Worm (Caenorhabditis elegans) whole organism, young adult: ENCODE data around the gene srh-31.

ENCODE experiments used
- B0035.1 ChIP-seq: sonication (generic microtip); optimal IDR thresholded peaks from 2 replicates; lab custom pipeline; 2016; ENCODE audit warnings: missing genetic modification characterization, mild to moderate bottlenecking, missing compliant biosample characterization, missing genotype, missing genetic modification reagents
- B0261.1 ChIP-seq: sonication (generic microtip); optimal IDR thresholded peaks from 2 replicates; lab custom pipeline; 2016; ENCODE audit warnings: mild to moderate bottlenecking, missing genetic modification characterization, moderate library complexity, missing compliant biosample characterization
- D2030.7 ChIP-seq: fragments of 200-800 bp; sonication (Bioruptor generic); IDR thresholded peaks from 2 replicates; pipeline ENCODE4 v1.3.6; 2022; ENCODE audit warnings: missing genetic modification reagents, missing genetic modification characterization, missing compliant biosample characterization
- F23B12.7 ChIP-seq: sonication (generic microtip); optimal IDR thresholded peaks from 2 replicates; lab custom pipeline; 2017; ENCODE audit warnings: missing genetic modification characterization, mild to moderate bottlenecking, missing compliant biosample characterization, antibody characterized with exemption, moderate library complexity; ENCODE audit not compliant: insufficient read depth
- F39B2.1 ChIP-seq: fragments of 200-800 bp; sonication (Bioruptor generic); IDR thresholded peaks from 2 replicates; pipeline ENCODE4 v1.3.6; 2022; ENCODE audit warnings: missing genetic modification reagents, missing genetic modification characterization, missing compliant biosample characterization
- T07F8.4 ChIP-seq: sonication (generic microtip); optimal IDR thresholded peaks from 2 replicates; lab custom pipeline; 2016; ENCODE audit warnings: mild to moderate bottlenecking, missing genetic modification characterization, moderate library complexity, missing compliant biosample characterization
- T26A5.8 ChIP-seq: sonication (generic microtip); optimal IDR thresholded peaks from 2 replicates; lab custom pipeline; 2016; ENCODE audit warnings: missing genetic modification characterization, missing compliant biosample characterization
- Y53F4B.3 ChIP-seq: fragments of 200-800 bp; sonication (Bioruptor generic); IDR thresholded peaks from 2 replicates; pipeline ENCODE4 v1.3.6; 2022; ENCODE audit warnings: missing genetic modification reagents, missing genetic modification characterization, missing compliant biosample characterization
- Y56A3A.18 ChIP-seq: fragments of 200-800 bp; sonication (Bioruptor generic); IDR thresholded peaks from 2 replicates; pipeline ENCODE4 v1.3.6; 2022; ENCODE audit warnings: missing genetic modification reagents, missing genetic modification characterization, missing compliant biosample characterization
- Y67H2A.10 ChIP-seq: fragments of 200-800 bp; sonication (Bioruptor generic); conservative IDR thresholded peaks from 2 replicates; pipeline ENCODE4 v1.3.6; 2022; ENCODE audit warnings: missing genetic modification reagents, missing genetic modification characterization, missing compliant biosample characterization
- Y79H2A.3 ChIP-seq: fragments of 200-800 bp; sonication (Bioruptor generic); conservative IDR thresholded peaks from 2 replicates; pipeline ENCODE4 v1.3.6; 2022; ENCODE audit warnings: missing genetic modification reagents, missing genetic modification characterization, missing compliant biosample characterization
- aptf-3 ChIP-seq: fragments of 200-800 bp; sonication (Bioruptor generic); IDR thresholded peaks from 2 replicates; pipeline ENCODE4 v1.3.6; 2022; ENCODE audit warnings: missing genetic modification characterization, missing compliant biosample characterization
- atf-7 ChIP-seq: sonication (generic microtip); optimal IDR thresholded peaks from 2 replicates; lab custom pipeline; 2017; ENCODE audit warnings: mild to moderate bottlenecking, missing genetic modification characterization, missing compliant biosample characterization
- athp-1 ChIP-seq: sonication (generic microtip); optimal IDR thresholded peaks from 2 replicates; lab custom pipeline; 2017; ENCODE audit warnings: mild to moderate bottlenecking, missing genetic modification characterization, missing compliant biosample characterization
- attf-5 ChIP-seq: fragments of 200-800 bp; sonication (Bioruptor generic); optimal IDR thresholded peaks from 2 replicates; lab custom pipeline; 2018; ENCODE audit warnings: mild to moderate bottlenecking, missing genetic modification characterization, missing compliant biosample characterization
- attf-6 ChIP-seq: fragments of 200-800 bp; sonication (Bioruptor generic); IDR thresholded peaks from 2 replicates; pipeline ENCODE4 v1.3.6; 2022; ENCODE audit warnings: missing genetic modification reagents, missing genetic modification characterization, missing compliant biosample characterization
- ceh-91 ChIP-seq: fragments of 200-800 bp; sonication (Bioruptor generic); IDR thresholded peaks from 2 replicates; pipeline ENCODE4 v1.3.6; 2022; ENCODE audit warnings: missing genetic modification reagents, missing genetic modification characterization, missing compliant biosample characterization
- die-1 ChIP-seq: sonication (generic microtip); optimal IDR thresholded peaks from 2 replicates; lab custom pipeline; 2016; ENCODE audit warnings: missing genotype, mild to moderate bottlenecking, missing genetic modification characterization, missing compliant biosample characterization
- efl-1 ChIP-seq: fragments of 150-350 bp; optimal IDR thresholded peaks from 2 replicates; lab custom pipeline; 2014; ENCODE audit warnings: missing biosample characterization, missing genetic modification reagents, missing genetic modification characterization
- egrh-3 ChIP-seq: fragments of 200-800 bp; sonication (Bioruptor generic); IDR thresholded peaks from 2 replicates; pipeline ENCODE4 v1.3.6; 2022; ENCODE audit warnings: missing genetic modification reagents, missing genetic modification characterization, missing compliant biosample characterization
- fkh-3 ChIP-seq: sonication (generic microtip); optimal IDR thresholded peaks from 2 replicates; lab custom pipeline; 2016; ENCODE audit warnings: mild to moderate bottlenecking, missing genetic modification characterization, missing compliant biosample characterization
- him-1 ChIP-seq: sonication (generic microtip); optimal IDR thresholded peaks from 2 replicates; lab custom pipeline; 2016; ENCODE audit warnings: missing genotype, missing genetic modification reagents, missing genetic modification characterization, missing compliant biosample characterization
- hlh-12 ChIP-seq: sonication (generic microtip); optimal IDR thresholded peaks from 2 replicates; lab custom pipeline; 2016; ENCODE audit warnings: missing genetic modification characterization, missing compliant biosample characterization
- hlh-26 ChIP-seq: fragments of 200-800 bp; sonication (Bioruptor generic); conservative IDR thresholded peaks from 2 replicates; pipeline ENCODE4 v1.3.6; 2022; ENCODE audit warnings: missing genetic modification reagents, missing genetic modification characterization, missing compliant biosample characterization
- hmg-1.2 ChIP-seq: fragments of 200-800 bp; sonication (Bioruptor generic); IDR thresholded peaks from 2 replicates; pipeline ENCODE4 v1.3.6; 2022; ENCODE audit warnings: missing genetic modification reagents, missing genetic modification characterization, missing compliant biosample characterization
- let-526 ChIP-seq: fragments of 200-800 bp; sonication (Bioruptor generic); IDR thresholded peaks from 2 replicates; pipeline ENCODE4 v1.3.6; 2022; ENCODE audit warnings: missing genetic modification reagents, missing genetic modification characterization, missing compliant biosample characterization
- lin-26 ChIP-seq: fragments of 200-800 bp; sonication (Bioruptor generic); IDR thresholded peaks from 2 replicates; pipeline ENCODE4 v1.3.6; 2022; ENCODE audit warnings: missing genetic modification reagents, missing genetic modification characterization, missing compliant biosample characterization
- lir-1 ChIP-seq: fragments of 200-800 bp; sonication (Bioruptor generic); conservative IDR thresholded peaks from 2 replicates; pipeline ENCODE4 v1.3.6; 2022; ENCODE audit warnings: missing genetic modification reagents, missing genetic modification characterization, missing compliant biosample characterization
- lsl-1 ChIP-seq: fragments of 200-800 bp; sonication (Bioruptor generic); optimal IDR thresholded peaks from 2 replicates; lab custom pipeline; 2018; ENCODE audit warnings: mild to moderate bottlenecking, missing genetic modification characterization, moderate library complexity, missing compliant biosample characterization
- madf-3 ChIP-seq: fragments of 200-800 bp; sonication (Bioruptor generic); IDR thresholded peaks from 2 replicates; pipeline ENCODE4 v1.3.6; 2022; ENCODE audit warnings: missing genetic modification reagents, missing genetic modification characterization, missing compliant biosample characterization
- madf-6 ChIP-seq: fragments of 200-800 bp; sonication (Bioruptor generic); IDR thresholded peaks from 2 replicates; pipeline ENCODE4 v1.3.6; 2022; ENCODE audit warnings: missing genetic modification reagents, missing genetic modification characterization, missing compliant biosample characterization
- nhr-90 ChIP-seq: sonication (generic microtip); optimal IDR thresholded peaks from 2 replicates; lab custom pipeline; 2016; ENCODE audit warnings: missing genotype, mild to moderate bottlenecking, missing genetic modification characterization, missing compliant biosample characterization
- pbrm-1 ChIP-seq: fragments of 200-800 bp; sonication (Bioruptor generic); IDR thresholded peaks from 2 replicates; pipeline ENCODE4 v1.3.6; 2022; ENCODE audit warnings: missing genetic modification reagents, missing genetic modification characterization, missing compliant biosample characterization
- pha-4 ChIP-seq: fragments of 150-350 bp; sonication (generic microtip); optimal IDR thresholded peaks from 2 replicates; lab custom pipeline; 2014; ENCODE audit warnings: missing biosample characterization, missing genetic modification reagents, missing genetic modification characterization
- rec-8 ChIP-seq, 2 experiments: sonication (generic microtip); optimal IDR thresholded peaks; 2 replicates each; lab custom pipeline; 2016; ENCODE audit warnings: mild to moderate bottlenecking in 2 of 2, missing genetic modification characterization in 2 of 2, missing genetic modification reagents in 2 of 2, missing genotype in 2 of 2, missing biosample characterization in 1 of 2, missing compliant biosample characterization in 1 of 2, moderate library complexity in 1 of 2
- rpc-1 ChIP-seq, 2 experiments: fragments of 150-350 bp in 1 of 2; sonication (generic microtip) in 1 of 2; optimal IDR thresholded peaks; 2 replicates each; lab custom pipeline; 2014 to 2018; ENCODE audit warnings: missing biosample characterization in 1 of 2, missing genetic modification characterization in 1 of 2, missing genetic modification reagents in 1 of 2, missing genotype in 1 of 2
- snpc-1.1 ChIP-seq: sonication (generic microtip); optimal IDR thresholded peaks from 2 replicates; lab custom pipeline; 2017; ENCODE audit warnings: missing genetic modification characterization, mild to moderate bottlenecking, missing compliant biosample characterization, antibody characterized with exemption, moderate library complexity, missing genotype, missing genetic modification reagents; ENCODE audit not compliant: insufficient read depth
- snpc-4 ChIP-seq, 5 experiments: fragments of 150-350 bp in 1 of 5; sonication (generic microtip) in 4 of 5; optimal IDR thresholded peaks; 2 replicates each; lab custom pipeline; 2014 to 2018; ENCODE audit warnings: missing genetic modification characterization in 5 of 5, missing biosample characterization in 3 of 5, antibody characterized with exemption in 2 of 5, mild to moderate bottlenecking in 2 of 5, missing compliant biosample characterization in 2 of 5, missing genotype in 2 of 5, moderate library complexity in 2 of 5, missing genetic modification reagents in 1 of 5
- sptf-2 ChIP-seq: fragments of 200-800 bp; sonication (Bioruptor generic); optimal IDR thresholded peaks from 2 replicates; lab custom pipeline; 2018; ENCODE audit warnings: mild to moderate bottlenecking, missing genetic modification characterization, missing compliant biosample characterization
- tbp1 ChIP-seq: fragments of 200-800 bp; sonication (Bioruptor generic); optimal IDR thresholded peaks from 2 replicates; lab custom pipeline; 2018; ENCODE audit warnings: mild to moderate bottlenecking, missing genetic modification characterization, missing compliant biosample characterization
- unc-130 ChIP-seq: sonication (generic microtip); optimal IDR thresholded peaks from 2 replicates; lab custom pipeline; 2016; ENCODE audit warnings: missing genetic modification reagents, missing genetic modification characterization, missing compliant biosample characterization
- ztf-18 ChIP-seq: sonication (generic microtip); optimal IDR thresholded peaks from 2 replicates; lab custom pipeline; 2016; ENCODE audit warnings: missing genotype, mild to moderate bottlenecking, missing genetic modification characterization, missing compliant biosample characterization
- ztf-25 ChIP-seq: fragments of 200-800 bp; sonication (Bioruptor generic); IDR thresholded peaks from 2 replicates; pipeline ENCODE4 v1.3.6; 2022; ENCODE audit warnings: missing genetic modification reagents, missing genetic modification characterization, missing compliant biosample characterization
- ztf-6 ChIP-seq: fragments of 200-800 bp; sonication (Bioruptor generic); IDR thresholded peaks from 2 replicates; pipeline ENCODE4 v1.3.6; 2022; ENCODE audit warnings: missing genetic modification reagents, missing genetic modification characterization, missing compliant biosample characterization

srh-31 gene

ce11 chrV:17686852-17687251 lies 20.3 kb upstream of the srh-31 start, which contains the start of gene F59A1.18:
TSS of gene F59A1.18 (minus strand) at chrV:17686952.
- TF ChIP-seq lsl-1 (GFP tag; lab: Kevin White, UChicago): no peak
- TF ChIP-seq T07F8.4: no peak
- TF ChIP-seq efl-1 (GFP tag; lab: Kevin White, UChicago): no peak
- TF ChIP-seq lin-26 (GFP tag; lab: Robert Waterston, UW): no peak
- no peak for TF ChIP-seq ztf-6 (GFP tag; lab: Robert Waterston, UW)
- no peak for TF ChIP-seq fkh-3 (tag; lab: Kevin White, UChicago)
- no peak for TF ChIP-seq attf-6
- TF ChIP-seq atf-7 (tag; lab: Kevin White, UChicago): no peak
- no peak for TF ChIP-seq die-1 (tag; lab: Kevin White, UChicago)
- TF ChIP-seq Y56A3A.18 (GFP tag; lab: Robert Waterston, UW): no peak
- TF ChIP-seq aptf-3 (GFP tag; lab: Robert Waterston, UW): no peak
- no peak for TF ChIP-seq sptf-2 (GFP tag; lab: Kevin White, UChicago)
- no peak for TF ChIP-seq unc-130 (GFP tag; lab: Kevin White, UChicago)
- TF ChIP-seq madf-3: no peak
- no peak for TF ChIP-seq F39B2.1 (GFP tag; lab: Robert Waterston, UW)
- TF ChIP-seq snpc-1.1: no peak
- TF ChIP-seq B0035.1 (tag; lab: Kevin White, UChicago): no peak
- TF ChIP-seq T26A5.8 (tag; lab: Kevin White, UChicago): no peak
- TF ChIP-seq hlh-26 (GFP tag; lab: Robert Waterston, UW): no peak
- TF ChIP-seq Y67H2A.10: no peak
- TF ChIP-seq, all 124 proteins: peak for 0

DNA sequence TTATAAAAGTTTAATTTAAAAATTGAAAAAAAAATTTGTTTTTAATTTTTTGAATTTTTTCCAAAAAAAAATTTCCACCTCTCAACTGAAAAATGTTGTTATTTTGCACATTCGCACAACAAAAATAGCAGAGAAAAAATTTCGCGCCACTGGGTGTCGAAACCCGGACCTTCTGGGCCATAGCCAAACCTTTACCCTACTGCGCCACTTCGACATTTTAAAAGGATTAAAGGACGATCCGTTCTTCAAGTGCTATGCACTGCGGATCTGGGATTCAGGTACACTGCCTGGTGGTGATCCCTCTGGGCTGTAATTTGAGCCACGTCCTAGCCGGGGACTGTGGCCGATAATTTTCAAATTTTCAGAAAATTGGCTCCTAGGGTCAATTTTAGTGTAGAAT lies 19.7 kb upstream of the srh-31 start:
- TF ChIP-seq nhr-90 (tag; lab: Kevin White, UChicago) (peak; percentile 22), lin-26 (GFP tag; lab: Robert Waterston, UW) (peak; percentile 88), Y53F4B.3 (0 out of 2 replicates have a peak, but pooled peaks have one; percentile 30), attf-6 (peak; percentile 86), hmg-1.2 (GFP tag; lab: Robert Waterston, UW) (peak; percentile 36), rec-8 (tag; optimal IDR thresholded peaks at IDR 0.05; lab: Kevin White, UChicago) (peak in 1 of 2 experiments; percentile 11), rpc-1 (optimal IDR thresholded peaks at IDR 0.05; lab: Kevin White, UChicago) (peak; percentile 52), rpc-1 (tag; optimal IDR thresholded peaks at IDR 0.05; lab: Kevin White, UChicago) (peak; percentile 84), tbp1 (GFP tag; lab: Kevin White, UChicago) (peak; percentile 84), lsl-1 (GFP tag; lab: Kevin White, UChicago) (peak; percentile 19), B0261.1 (tag; lab: Kevin White, UChicago) (peak; percentile 65), D2030.7 (0 out of 2 replicates have a peak, but pooled peaks have one; percentile 21), madf-6 (GFP tag; lab: Robert Waterston, UW) (peak; percentile 38; the same call in 1 of the 2 replicates), die-1 (tag; lab: Kevin White, UChicago) (peak; percentile 76), hlh-12 (tag; lab: Kevin White, UChicago) (peak; percentile 59), pbrm-1 (GFP tag; lab: Robert Waterston, UW) (peak; percentile 40; the same call in 1 of the 2 replicates), ztf-25 (GFP tag; lab: Robert Waterston, UW) (peak; percentile 43; the same call in 1 of the 2 replicates), athp-1 (peak; percentile 29), ztf-18 (tag; lab: Kevin White, UChicago) (peak; percentile 35), madf-3 (0 out of 2 replicates have a peak, but pooled peaks have one; percentile 44), him-1 (peak; percentile 6)

DNA sequence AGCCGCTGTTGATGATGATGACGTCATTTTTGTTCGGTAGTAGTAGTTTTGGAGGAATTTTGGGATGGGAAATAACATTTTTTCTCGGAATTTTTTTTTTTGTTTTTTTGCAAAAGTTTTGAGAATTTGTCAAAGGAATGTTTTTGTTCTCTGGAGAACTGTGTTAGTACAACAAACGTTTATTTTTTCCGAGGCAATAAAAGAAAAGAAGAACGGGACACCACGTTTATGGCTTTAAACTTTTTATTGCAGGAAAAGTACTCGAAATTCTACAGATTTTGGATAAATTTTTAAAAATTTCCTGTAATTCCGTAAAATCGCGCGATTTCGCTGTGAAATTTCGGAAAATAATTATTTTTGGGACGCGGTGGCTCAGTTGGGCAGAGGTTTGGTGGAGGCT lies 16.2 kb upstream of the srh-31 start, which contains the start of gene F59A1.13:
F59A1.13 (minus strand) TSS at position 101 of the 400 bp plus-strand sequence.
- no peak for TF ChIP-seq ztf-18 (tag; lab: Kevin White, UChicago)
- TF ChIP-seq D2030.7: no peak
- TF ChIP-seq pha-4 (tag; lab: Kevin White, UChicago): no peak
- no peak for TF ChIP-seq Y79H2A.3 (GFP tag; lab: Robert Waterston, UW)
- TF ChIP-seq B0261.1 (tag; lab: Kevin White, UChicago): no peak
- TF ChIP-seq attf-5 (GFP tag; lab: Kevin White, UChicago): no peak
- no peak for TF ChIP-seq ceh-91 (GFP tag; lab: Robert Waterston, UW)
- TF ChIP-seq F23B12.7: no peak
- no peak for TF ChIP-seq atf-7 (tag; lab: Kevin White, UChicago)
- no peak for TF ChIP-seq egrh-3 (GFP tag; lab: Robert Waterston, UW)
- TF ChIP-seq let-526 (GFP tag; lab: Robert Waterston, UW): no peak
- TF ChIP-seq lir-1 (GFP tag; lab: Robert Waterston, UW): no peak
- no peak for TF ChIP-seq snpc-4 (GFP tag; optimal IDR thresholded peaks at IDR 0.05; lab: Kevin White, UChicago)
- no peak for TF ChIP-seq snpc-4 (tag; optimal IDR thresholded peaks at IDR 0.05; lab: Kevin White, UChicago)
- no peak for TF ChIP-seq Y56A3A.18 (GFP tag; lab: Robert Waterston, UW)
